Worm (Caenorhabditis elegans): ENCODE data around the gene E01G6.1.

DNA sequence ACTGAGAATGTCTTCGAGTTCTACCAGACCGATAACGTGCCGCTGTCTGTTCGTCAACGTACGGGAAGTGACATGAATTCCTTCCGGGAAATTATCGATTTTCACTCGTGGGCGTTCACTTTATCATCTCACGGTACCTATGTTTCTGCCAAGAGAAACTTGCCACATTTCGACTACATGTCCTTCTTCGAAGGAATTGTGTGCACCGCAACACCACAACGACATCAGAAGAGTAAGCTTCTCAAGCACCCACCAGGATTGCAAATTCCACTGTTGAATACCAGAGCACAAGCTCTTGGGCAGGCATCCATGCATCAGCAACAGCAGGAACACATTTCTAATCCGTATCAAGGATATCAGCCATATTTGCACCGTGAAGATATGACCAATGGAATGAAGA, 23.5 kb downstream of the E01G6.1 start:
- TF ChIP-seq nhr-11 (tag; optimal IDR thresholded peaks at IDR 0.05): no peak
- no peak for TF ChIP-seq lin-39 (tag; optimal IDR thresholded peaks at IDR 0.05)
- no peak for TF ChIP-seq hlh-17 (GFP tag; optimal IDR thresholded peaks at IDR 0.05; ENCODE audit: borderline replicate concordance)
- TF ChIP-seq lin-35 (GFP tag; optimal IDR thresholded peaks at IDR 0.05): no peak
- TF ChIP-seq snpc-4 (tag; optimal IDR thresholded peaks at IDR 0.05): no peak
- TF ChIP-seq nhr-76 (tag; optimal IDR thresholded peaks at IDR 0.05): no peak
- no peak for TF ChIP-seq tbx-2 (tag; optimal IDR thresholded peaks at IDR 0.05)
